Fruit fly (Drosophila melanogaster) whole organism: Measurements from ENCODE around the gene Gr22a.

ENCODE experiments used
- CG8478 ChIP-seq: fragments of >200 bp; optimal IDR thresholded peaks from 2 replicates; lab custom pipeline; 2018; ENCODE audit warnings: inconsistent platforms
- Dll ChIP-seq: fragments of >200 bp; optimal IDR thresholded peaks from 2 replicates; lab custom pipeline; 2017
- EcR ChIP-seq, 2 experiments: fragments of >200 bp; optimal IDR thresholded peaks; 2 replicates each; lab custom pipeline; 2017; ENCODE audit warnings: missing biosample characterization in 2 of 2, missing genetic modification characterization in 2 of 2, missing genetic modification reagents in 2 of 2
- pan ChIP-seq: fragments of >200 bp; optimal IDR thresholded peaks from 2 replicates; lab custom pipeline; 2017
- psq ChIP-seq: fragments of >200 bp; optimal IDR thresholded peaks from 2 replicates; lab custom pipeline; 2017
- usp ChIP-seq: fragments of >200 bp; optimal IDR thresholded peaks from 2 replicates; lab custom pipeline; 2017; ENCODE audit warnings: missing biosample characterization, missing genetic modification characterization, mixed read lengths

The Gr22a gene

dm6 chr2L:1758853-1759252 is 35.9 kb downstream of the Gr22a start, which contains the start of gene CG17650:
CG17650 (minus strand) TSS chr2L:1759093.
- TF ChIP-seq usp (GFP tag; lab: Kevin White, UChicago) (no peak), CG8478 (no peak), EcR (GFP tag; optimal IDR thresholded peaks at IDR 0.05; lab: Kevin White, UChicago) (no peak), psq (lab: Kevin White, UChicago) (no peak), pan (lab: Kevin White, UChicago) (no peak), Dll (lab: Kevin White, UChicago) (no peak)

- TF ChIP-seq CG8478 (no peak), pan (lab: Kevin White, UChicago) (no peak), Dll (lab: Kevin White, UChicago) (no peak), psq (lab: Kevin White, UChicago) (no peak), EcR (GFP tag; optimal IDR thresholded peaks at IDR 0.05; lab: Kevin White, UChicago) (no peak), usp (GFP tag; lab: Kevin White, UChicago) (no peak)
These were observed 38.4 kb downstream of the Gr22a start, which contains the start of gene Gr22f for dm6 chr2L:1756351-1756750. Gr22f (minus strand) TSS chr2L:1756451.

- TF ChIP-seq pan (lab: Kevin White, UChicago) (no peak), EcR (GFP tag; optimal IDR thresholded peaks at IDR 0.05; lab: Kevin White, UChicago) (no peak), CG8478 (no peak), usp (GFP tag; lab: Kevin White, UChicago) (no peak), Dll (lab: Kevin White, UChicago) (no peak), psq (lab: Kevin White, UChicago) (no peak)
These were observed 42.8 kb downstream of the Gr22a start, which contains the start of the genes CG17712 and CG17648 for dm6 chr2L:1751953-1752352. CG17712 (minus strand) TSS chr2L:1752122. CG17648 (plus strand) TSS chr2L:1752308.

- TF ChIP-seq Dll (lab: Kevin White, UChicago) (no peak), pan (lab: Kevin White, UChicago) (no peak), usp (GFP tag; lab: Kevin White, UChicago) (no peak), CG8478 (no peak), psq (lab: Kevin White, UChicago) (no peak), EcR (GFP tag; optimal IDR thresholded peaks at IDR 0.05; lab: Kevin White, UChicago) (no peak)
These were observed 46.3 kb downstream of the Gr22a start for dm6 chr2L:1748410-1748809.

- TF ChIP-seq psq (lab: Kevin White, UChicago) (no peak), CG8478 (no peak), EcR (GFP tag; optimal IDR thresholded peaks at IDR 0.05; lab: Kevin White, UChicago) (no peak), usp (GFP tag; lab: Kevin White, UChicago) (no peak), pan (lab: Kevin White, UChicago) (no peak), Dll (lab: Kevin White, UChicago) (no peak)
These were observed 50.9 kb downstream of the Gr22a start for dm6 chr2L:1743800-1744199.
